Worm (Caenorhabditis elegans) whole organism, late embryonic: Measurements from ENCODE around the gene cct-5.
A peak's percentile ranks its signal among the peaks of the same experiment; 100 is the strongest.

Experiments used
- C08G9.2 ChIP-seq: sonication (generic microtip); optimal IDR thresholded peaks from 2 replicates; lab custom pipeline; 2016; ENCODE audit warnings: mild to moderate bottlenecking, missing genetic modification characterization, moderate library complexity, missing compliant biosample characterization
- C38D4.7 ChIP-seq: fragments of 200-800 bp; sonication (Bioruptor generic); optimal IDR thresholded peaks from 2 replicates; lab custom pipeline; 2018; ENCODE audit warnings: mild to moderate bottlenecking, missing genetic modification characterization, moderate library complexity, missing compliant biosample characterization
- F13H6.1 ChIP-seq: sonication (generic microtip); optimal IDR thresholded peaks from 2 replicates; lab custom pipeline; 2016; ENCODE audit warnings: missing genetic modification characterization, missing compliant biosample characterization
- T23F11.4 ChIP-seq: fragments of 200-800 bp; sonication (Bioruptor generic); optimal IDR thresholded peaks from 2 replicates; lab custom pipeline; 2018; ENCODE audit warnings: mild to moderate bottlenecking, missing genetic modification characterization, missing compliant biosample characterization
- Y22D7AL.16 ChIP-seq: sonication (generic microtip); optimal IDR thresholded peaks from 2 replicates; lab custom pipeline; 2016; ENCODE audit warnings: missing genetic modification characterization, missing compliant biosample characterization
- ahr-1 ChIP-seq: sonication (generic microtip); optimal IDR thresholded peaks from 2 replicates; lab custom pipeline; 2016; ENCODE audit warnings: missing genetic modification characterization, missing compliant biosample characterization
- ama-1 ChIP-seq: fragments of 150-350 bp; optimal IDR thresholded peaks from 2 replicates; lab custom pipeline; 2014
- ceh-14 ChIP-seq: sonication (generic microtip); optimal IDR thresholded peaks from 2 replicates; lab custom pipeline; 2016; ENCODE audit warnings: missing genotype, missing genetic modification characterization, missing compliant biosample characterization
- ceh-18 ChIP-seq: sonication (generic microtip); optimal IDR thresholded peaks from 2 replicates; lab custom pipeline; 2016; ENCODE audit warnings: missing genetic modification characterization, missing compliant biosample characterization
- ceh-19 ChIP-seq: fragments of 200-800 bp; sonication (Bioruptor generic); optimal IDR thresholded peaks from 2 replicates; lab custom pipeline; 2018; ENCODE audit warnings: mild to moderate bottlenecking, missing genetic modification characterization, missing compliant biosample characterization
- ceh-22 ChIP-seq: sonication (generic microtip); optimal IDR thresholded peaks from 2 replicates; lab custom pipeline; 2017; ENCODE audit warnings: missing biosample characterization, missing genetic modification characterization
- ceh-31 ChIP-seq: sonication (generic microtip); optimal IDR thresholded peaks from 2 replicates; lab custom pipeline; 2016; ENCODE audit warnings: missing genetic modification characterization, missing compliant biosample characterization
- ceh-34 ChIP-seq: sonication (generic microtip); optimal IDR thresholded peaks from 2 replicates; lab custom pipeline; 2016; ENCODE audit warnings: mild to moderate bottlenecking, missing genetic modification characterization, missing compliant biosample characterization
- ceh-45 ChIP-seq: fragments of 200-800 bp; sonication (Bioruptor generic); IDR thresholded peaks from 2 replicates; pipeline ENCODE4 v1.3.6; 2022; ENCODE audit warnings: missing genetic modification reagents, missing genetic modification characterization, missing compliant biosample characterization
- ceh-48 ChIP-seq: sonication (generic microtip); optimal IDR thresholded peaks from 2 replicates; lab custom pipeline; 2016; ENCODE audit warnings: missing genetic modification characterization, inconsistent platforms, missing compliant biosample characterization
- ceh-6 ChIP-seq: fragments of 200-800 bp; sonication (Bioruptor generic); optimal IDR thresholded peaks from 2 replicates; lab custom pipeline; 2018; ENCODE audit warnings: mild to moderate bottlenecking, missing genetic modification characterization, missing compliant biosample characterization
- ceh-9 ChIP-seq: sonication (generic microtip); optimal IDR thresholded peaks from 2 replicates; lab custom pipeline; 2016; ENCODE audit warnings: mild to moderate bottlenecking, missing genetic modification characterization, inconsistent platforms, missing compliant biosample characterization
- che-1 ChIP-seq: sonication (generic microtip); optimal IDR thresholded peaks from 2 replicates; lab custom pipeline; 2016; ENCODE audit warnings: mild to moderate bottlenecking, missing genetic modification characterization, missing compliant biosample characterization
- dve-1 ChIP-seq: sonication (generic microtip); optimal IDR thresholded peaks from 2 replicates; lab custom pipeline; 2017; ENCODE audit warnings: antibody characterized with exemption, mild to moderate bottlenecking, missing genetic modification characterization, missing compliant biosample characterization
- elt-2 ChIP-seq: sonication (generic microtip); optimal IDR thresholded peaks from 2 replicates; lab custom pipeline; 2016; ENCODE audit warnings: missing genetic modification reagents, missing genetic modification characterization, missing compliant biosample characterization
- elt-4 ChIP-seq: sonication (generic microtip); optimal IDR thresholded peaks from 2 replicates; lab custom pipeline; 2016; ENCODE audit warnings: missing genetic modification characterization, missing compliant biosample characterization
- ets-4 ChIP-seq: sonication (generic microtip); optimal IDR thresholded peaks from 2 replicates; lab custom pipeline; 2016; ENCODE audit warnings: missing genetic modification characterization, missing compliant biosample characterization
- eyg-1 ChIP-seq: sonication (generic microtip); optimal IDR thresholded peaks from 2 replicates; lab custom pipeline; 2016; ENCODE audit warnings: missing genotype, missing genetic modification characterization, missing compliant biosample characterization
- fax-1 ChIP-seq: sonication (generic microtip); optimal IDR thresholded peaks from 2 replicates; lab custom pipeline; 2016; ENCODE audit warnings: missing genotype, missing genetic modification characterization, missing compliant biosample characterization
- fkh-10 ChIP-seq: fragments of 150-350 bp; optimal IDR thresholded peaks from 2 replicates; lab custom pipeline; 2014; ENCODE audit warnings: missing biosample characterization, missing genetic modification reagents, missing genetic modification characterization
- gmeb-2 ChIP-seq: sonication (generic microtip); optimal IDR thresholded peaks from 2 replicates; lab custom pipeline; 2016; ENCODE audit warnings: missing genetic modification characterization, inconsistent platforms, missing compliant biosample characterization
- hlh-15 ChIP-seq: sonication (generic microtip); optimal IDR thresholded peaks from 2 replicates; lab custom pipeline; 2016; ENCODE audit warnings: missing genetic modification characterization, missing compliant biosample characterization
- hlh-8 ChIP-seq: sonication (generic microtip); optimal IDR thresholded peaks from 2 replicates; lab custom pipeline; 2016; ENCODE audit warnings: missing genotype, missing genetic modification characterization, missing compliant biosample characterization
- lim-6 ChIP-seq: sonication (generic microtip); optimal IDR thresholded peaks from 2 replicates; lab custom pipeline; 2016; ENCODE audit warnings: missing genetic modification characterization, missing compliant biosample characterization
- madf-2 ChIP-seq: sonication (generic microtip); optimal IDR thresholded peaks from 2 replicates; lab custom pipeline; 2017; ENCODE audit warnings: missing genetic modification characterization, missing compliant biosample characterization
- mec-3 ChIP-seq: sonication (generic microtip); optimal IDR thresholded peaks from 2 replicates; lab custom pipeline; 2016; ENCODE audit warnings: borderline replicate concordance, missing genetic modification characterization, missing compliant biosample characterization
- nhr-232 ChIP-seq: sonication (generic microtip); optimal IDR thresholded peaks from 2 replicates; lab custom pipeline; 2016; ENCODE audit warnings: missing genetic modification characterization, missing compliant biosample characterization
- npax-4 ChIP-seq: sonication (generic microtip); optimal IDR thresholded peaks from 2 replicates; lab custom pipeline; 2016; ENCODE audit warnings: missing genetic modification characterization, missing compliant biosample characterization
- odd-2 ChIP-seq: sonication (generic microtip); optimal IDR thresholded peaks from 2 replicates; lab custom pipeline; 2017; ENCODE audit warnings: antibody characterized with exemption, mild to moderate bottlenecking, missing genetic modification characterization, missing compliant biosample characterization
- pag-3 ChIP-seq: sonication (generic microtip); optimal IDR thresholded peaks from 2 replicates; lab custom pipeline; 2016; ENCODE audit warnings: missing compliant biosample characterization, missing genetic modification characterization, borderline replicate concordance
- pat-9 ChIP-seq: fragments of 200-800 bp; sonication (Bioruptor generic); optimal IDR thresholded peaks from 2 replicates; lab custom pipeline; 2018; ENCODE audit warnings: mild to moderate bottlenecking, missing genetic modification characterization, moderate library complexity, missing compliant biosample characterization
- pax-1 ChIP-seq: fragments of 150-350 bp; optimal IDR thresholded peaks from 2 replicates; lab custom pipeline; 2014; ENCODE audit warnings: missing biosample characterization, missing genetic modification characterization
- pha-2 ChIP-seq: sonication (generic microtip); optimal IDR thresholded peaks from 2 replicates; lab custom pipeline; 2017; ENCODE audit warnings: mild to moderate bottlenecking, missing genetic modification characterization, missing compliant biosample characterization
- pha-4 ChIP-seq: fragments of 150-350 bp; optimal IDR thresholded peaks from 2 replicates; lab custom pipeline; 2018; ENCODE audit warnings: missing biosample characterization, missing genetic modification reagents, missing genetic modification characterization
- pqm-1 ChIP-seq: sonication (generic microtip); optimal IDR thresholded peaks from 2 replicates; lab custom pipeline; 2016; ENCODE audit warnings: missing genetic modification characterization, missing compliant biosample characterization
- rnt-1 ChIP-seq: sonication (generic microtip); optimal IDR thresholded peaks from 2 replicates; lab custom pipeline; 2016; ENCODE audit warnings: missing genetic modification characterization, missing compliant biosample characterization
- sdc-2 ChIP-seq: sonication (generic microtip); optimal IDR thresholded peaks from 2 replicates; lab custom pipeline; 2016; ENCODE audit warnings: missing genotype, missing genetic modification characterization, missing compliant biosample characterization
- sox-2 ChIP-seq: fragments of 200-800 bp; sonication (Bioruptor generic); IDR thresholded peaks from 2 replicates; pipeline ENCODE4 v1.3.6; 2022; ENCODE audit warnings: missing genetic modification reagents, missing genetic modification characterization, missing compliant biosample characterization
- tbx-2 ChIP-seq: sonication (generic microtip); optimal IDR thresholded peaks from 2 replicates; lab custom pipeline; 2016; ENCODE audit warnings: missing genetic modification characterization, missing compliant biosample characterization
- tbx-7 ChIP-seq: sonication (generic microtip); optimal IDR thresholded peaks from 2 replicates; lab custom pipeline; 2016; ENCODE audit warnings: missing genotype, missing genetic modification characterization, missing compliant biosample characterization
- unc-3 ChIP-seq, 2 experiments: fragments of 200-800 bp in 1 of 2; sonication (Bioruptor generic) in 1 of 2; sonication (generic microtip) in 1 of 2; conservative IDR thresholded peaks in 1 of 2; optimal IDR thresholded peaks in 1 of 2; 2 replicates each; pipeline versions ENCODE4 v1.3.6 to Lab custom; 2016 to 2022; ENCODE audit warnings: missing compliant biosample characterization in 2 of 2, missing genetic modification characterization in 2 of 2, missing genetic modification reagents in 1 of 2
- unc-42 ChIP-seq: sonication (generic microtip); optimal IDR thresholded peaks from 2 replicates; lab custom pipeline; 2016; ENCODE audit warnings: missing genotype, missing genetic modification characterization, missing compliant biosample characterization
- zip-5 ChIP-seq: sonication (generic microtip); optimal IDR thresholded peaks from 2 replicates; lab custom pipeline; 2016; ENCODE audit warnings: missing genetic modification characterization, missing compliant biosample characterization
- ztf-16 ChIP-seq: sonication (generic microtip); optimal IDR thresholded peaks from 2 replicates; lab custom pipeline; 2017; ENCODE audit warnings: missing genetic modification characterization, missing compliant biosample characterization

Gene cct-5

DNA sequence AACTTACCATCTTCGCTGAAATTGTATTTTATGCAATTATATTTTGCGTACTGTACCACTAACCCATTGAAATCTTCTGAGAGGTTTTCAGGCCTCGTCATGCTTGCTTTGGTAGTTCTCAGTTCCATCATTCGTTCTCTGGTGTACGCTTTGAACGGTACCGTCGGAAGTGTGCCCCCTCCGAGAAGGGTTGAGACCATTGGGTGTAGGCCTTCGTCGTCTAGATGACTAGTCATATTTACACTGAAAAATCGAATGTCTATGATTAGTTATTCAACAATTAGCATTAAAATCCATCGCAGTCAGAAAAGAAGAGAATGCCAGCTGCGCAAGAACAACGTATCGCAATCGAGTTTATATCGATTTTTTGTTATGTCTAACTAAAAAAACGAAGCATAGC lies 33.0 kb downstream of the cct-5 start, which contains the start of gene ifet-1:
ifet-1 (minus strand) TSS at position 243 of the 400 bp plus-strand sequence.
- TF ChIP-seq C38D4.7 (GFP tag; lab: Kevin White, UChicago) (no peak), T23F11.4 (GFP tag; lab: Kevin White, UChicago) (no peak), npax-4 (tag; lab: Kevin White, UChicago) (no peak), ceh-9 (tag; lab: Kevin White, UChicago) (no peak), fkh-10 (no peak), zip-5 (no peak), pha-2 (no peak), Y22D7AL.16 (tag; lab: Kevin White, UChicago) (no peak), ceh-45 (GFP tag; lab: Robert Waterston, UW) (no peak), ceh-14 (tag; lab: Kevin White, UChicago) (no peak), pag-3 (tag; lab: Kevin White, UChicago) (no peak), nhr-232 (tag; lab: Kevin White, UChicago) (no peak), ceh-18 (tag; lab: Kevin White, UChicago) (no peak), lim-6 (tag; lab: Kevin White, UChicago) (no peak), pat-9 (tag; lab: Kevin White, UChicago) (no peak), C08G9.2 (tag; lab: Kevin White, UChicago) (no peak), tbx-7 (tag; lab: Kevin White, UChicago) (no peak), hlh-15 (tag; lab: Kevin White, UChicago) (no peak)

DNA sequence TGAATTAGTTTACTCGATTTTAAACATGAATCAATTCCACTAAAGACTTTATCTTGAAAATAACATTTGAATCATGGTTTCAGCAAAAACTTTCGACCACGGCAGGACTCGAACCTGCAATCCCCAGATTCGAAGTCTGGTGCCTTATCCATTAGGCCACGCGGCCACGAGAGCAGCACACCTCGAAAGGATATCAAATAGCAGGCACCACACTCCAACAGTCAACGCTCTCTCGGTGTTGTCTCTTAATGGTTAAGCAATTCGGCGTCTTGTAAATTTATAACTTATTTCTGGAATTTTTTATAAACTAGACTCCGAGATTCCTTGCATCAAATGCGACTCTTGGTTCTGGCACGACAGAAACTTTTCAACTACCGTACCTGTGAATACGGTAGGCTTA lies 37.1 kb downstream of the cct-5 start:
- TF ChIP-seq che-1 (tag; lab: Kevin White, UChicago) (peak; percentile 87), npax-4 (tag; lab: Kevin White, UChicago) (peak; percentile 86), ceh-14 (tag; lab: Kevin White, UChicago) (peak; percentile 33), unc-42 (peak; percentile 45), fax-1 (peak; percentile 69), ceh-18 (tag; lab: Kevin White, UChicago) (peak; percentile 58), elt-4 (tag; lab: Kevin White, UChicago) (no peak), pha-4 (tag; lab: Kevin White, UChicago) (no peak), ceh-45 (GFP tag; lab: Robert Waterston, UW) (peak; percentile 85), ceh-48 (tag; lab: Kevin White, UChicago) (peak; percentile 79), unc-3 (GFP tag; conservative IDR thresholded peaks at IDR 0.05; lab: Robert Waterston, UW) (peak; percentile 78), unc-3 (tag; optimal IDR thresholded peaks at IDR 0.05; lab: Kevin White, UChicago) (peak; percentile 86), pax-1 (tag; lab: Kevin White, UChicago) (no peak), ceh-31 (peak; percentile 69), sdc-2 (tag; lab: Kevin White, UChicago) (peak; percentile 78), ceh-19 (GFP tag; lab: Kevin White, UChicago) (peak; percentile 89), pqm-1 (peak; percentile 46), mec-3 (no peak), pag-3 (tag; lab: Kevin White, UChicago) (no peak), tbx-2 (tag; lab: Kevin White, UChicago) (peak; percentile 91), ztf-16 (peak; percentile 90), lim-6 (tag; lab: Kevin White, UChicago) (peak; percentile 21), gmeb-2 (tag; lab: Kevin White, UChicago) (peak; percentile 85), F13H6.1 (tag; lab: Kevin White, UChicago) (peak; percentile 73), ceh-22 (tag; lab: Kevin White, UChicago) (peak; percentile 42), ahr-1 (peak; percentile 62), ceh-6 (peak; percentile 92), sox-2 (GFP tag; lab: Robert Waterston, UW) (peak; percentile 83), dve-1 (tag; lab: Kevin White, UChicago) (peak; percentile 95), tbx-7 (tag; lab: Kevin White, UChicago) (peak; percentile 60), ama-1 (no peak), eyg-1 (tag; lab: Kevin White, UChicago) (peak; percentile 89), ets-4 (tag; lab: Kevin White, UChicago) (peak; percentile 15), madf-2 (tag; lab: Kevin White, UChicago) (peak; percentile 72), odd-2 (tag; lab: Kevin White, UChicago) (peak; percentile 62), rnt-1 (tag; lab: Kevin White, UChicago) (peak; percentile 61), Y22D7AL.16 (tag; lab: Kevin White, UChicago) (peak; percentile 80), hlh-15 (tag; lab: Kevin White, UChicago) (peak; percentile 69), C08G9.2 (tag; lab: Kevin White, UChicago) (peak; percentile 67), ceh-34 (tag; lab: Kevin White, UChicago) (peak; percentile 85), pat-9 (tag; lab: Kevin White, UChicago) (peak; percentile 87), hlh-8 (peak; percentile 72), elt-2 (peak; percentile 93)
